Worm (Caenorhabditis elegans) whole organism, mixed stage, embryonic: ENCODE results near the gene ZC239.20.
"Not testable (repeated sequence)": the region's sequence is repeated elsewhere in the genome, so short reads cannot be mapped to it uniquely, and the experiment has no call there.

Source experiments
- M03D4.4 ChIP-seq: sonication (generic microtip); optimal IDR thresholded peaks from 2 replicates; lab custom pipeline; 2017; ENCODE audit warnings: mild to moderate bottlenecking, missing genetic modification characterization, missing compliant biosample characterization
- blmp-1 ChIP-seq: fragments of 150-350 bp; optimal IDR thresholded peaks from 2 replicates; lab custom pipeline; 2014; ENCODE audit warnings: missing biosample characterization, missing genetic modification characterization
- ceh-39 ChIP-seq: fragments of 150-350 bp; optimal IDR thresholded peaks from 2 replicates; lab custom pipeline; 2014; ENCODE audit warnings: missing biosample characterization, missing genetic modification characterization
- ceh-43 ChIP-seq: fragments of 200-800 bp; sonication (Bioruptor generic); optimal IDR thresholded peaks from 2 replicates; lab custom pipeline; 2018; ENCODE audit warnings: mild to moderate bottlenecking, missing genetic modification characterization, moderate library complexity, missing compliant biosample characterization
- ceh-83 ChIP-seq: fragments of 200-800 bp; sonication (Bioruptor generic); optimal IDR thresholded peaks from 2 replicates; lab custom pipeline; 2018; ENCODE audit warnings: mild to moderate bottlenecking, missing genetic modification characterization, missing compliant biosample characterization
- ces-1 ChIP-seq: fragments of 150-350 bp; optimal IDR thresholded peaks from 2 replicates; lab custom pipeline; 2014; ENCODE audit warnings: missing biosample characterization, missing genetic modification reagents, missing genetic modification characterization
- cnd-1 ChIP-seq: fragments of 200-800 bp; sonication (Bioruptor generic); optimal IDR thresholded peaks from 2 replicates; lab custom pipeline; 2018; ENCODE audit warnings: mild to moderate bottlenecking, missing genetic modification characterization, missing compliant biosample characterization
- drap-1 ChIP-seq: fragments of 200-800 bp; sonication (Bioruptor generic); optimal IDR thresholded peaks from 3 replicates; lab custom pipeline; 2018; ENCODE audit warnings: mild to moderate bottlenecking, missing genetic modification characterization, missing compliant biosample characterization
- elt-1 ChIP-seq: sonication (generic microtip); optimal IDR thresholded peaks from 2 replicates; lab custom pipeline; 2017; ENCODE audit warnings: missing genetic modification characterization, mild to moderate bottlenecking, missing compliant biosample characterization, antibody characterized with exemption, moderate library complexity, borderline replicate concordance; ENCODE audit not compliant: insufficient read depth
- elt-3 ChIP-seq: fragments of 150-350 bp; optimal IDR thresholded peaks from 2 replicates; lab custom pipeline; 2014; ENCODE audit warnings: missing biosample characterization, missing genetic modification characterization
- flh-1 ChIP-seq: fragments of 200-800 bp; sonication (Bioruptor generic); optimal IDR thresholded peaks from 2 replicates; lab custom pipeline; 2018; ENCODE audit warnings: mild to moderate bottlenecking, missing genetic modification characterization, moderate library complexity, missing compliant biosample characterization
- hlh-1 ChIP-seq: fragments of 150-350 bp; optimal IDR thresholded peaks from 2 replicates; lab custom pipeline; 2014; ENCODE audit warnings: missing biosample characterization, missing genetic modification reagents, missing genetic modification characterization
- lin-13 ChIP-seq: fragments of 150-350 bp; optimal IDR thresholded peaks from 2 replicates; lab custom pipeline; 2014; ENCODE audit warnings: missing biosample characterization, missing genetic modification characterization
- lin-32 ChIP-seq: fragments of 200-800 bp; sonication (Bioruptor generic); optimal IDR thresholded peaks from 2 replicates; lab custom pipeline; 2018; ENCODE audit warnings: mild to moderate bottlenecking, missing genetic modification characterization, missing compliant biosample characterization
- lsy-2 ChIP-seq: fragments of 150-350 bp; optimal IDR thresholded peaks from 2 replicates; lab custom pipeline; 2014; ENCODE audit warnings: missing biosample characterization, missing genetic modification characterization
- mab-5 ChIP-seq: fragments of 150-350 bp; optimal IDR thresholded peaks from 2 replicates; lab custom pipeline; 2014; ENCODE audit warnings: missing biosample characterization, missing genetic modification characterization
- mep-1 ChIP-seq: fragments of 150-350 bp; optimal IDR thresholded peaks from 2 replicates; lab custom pipeline; 2017; ENCODE audit warnings: missing biosample characterization, missing genetic modification reagents, missing genetic modification characterization, inconsistent platforms
- mls-2 ChIP-seq: sonication (generic microtip); optimal IDR thresholded peaks from 2 replicates; lab custom pipeline; 2016; ENCODE audit warnings: mild to moderate bottlenecking, missing genetic modification characterization, moderate library complexity, missing compliant biosample characterization
- nhr-12 ChIP-seq: fragments of 150-350 bp; optimal IDR thresholded peaks from 2 replicates; lab custom pipeline; 2014; ENCODE audit warnings: missing biosample characterization, missing genetic modification characterization
- nhr-237 ChIP-seq: fragments of 150-350 bp; optimal IDR thresholded peaks from 2 replicates; lab custom pipeline; 2014; ENCODE audit warnings: missing biosample characterization, missing genetic modification characterization
- nhr-28 ChIP-seq: fragments of 150-350 bp; optimal IDR thresholded peaks from 2 replicates; lab custom pipeline; 2014; ENCODE audit warnings: missing biosample characterization, missing genetic modification characterization
- nhr-76 ChIP-seq: sonication (generic microtip); optimal IDR thresholded peaks from 2 replicates; lab custom pipeline; 2017; ENCODE audit warnings: missing biosample characterization, missing genetic modification characterization
- pha-4 ChIP-seq: fragments of 150-350 bp; optimal IDR thresholded peaks from 2 replicates; lab custom pipeline; 2018; ENCODE audit warnings: missing biosample characterization, missing genetic modification reagents, missing genetic modification characterization
- sem-2 ChIP-seq: fragments of 200-800 bp; sonication (Bioruptor generic); optimal IDR thresholded peaks from 2 replicates; lab custom pipeline; 2018; ENCODE audit warnings: mild to moderate bottlenecking, missing genetic modification characterization, missing compliant biosample characterization
- snpc-4 ChIP-seq: fragments of 150-350 bp; optimal IDR thresholded peaks from 2 replicates; lab custom pipeline; 2014; ENCODE audit warnings: missing biosample characterization, missing genetic modification characterization
- sptf-1 ChIP-seq: sonication (generic microtip); optimal IDR thresholded peaks from 2 replicates; lab custom pipeline; 2017; ENCODE audit warnings: mild to moderate bottlenecking, missing genetic modification characterization, moderate library complexity, missing compliant biosample characterization
- tbx-8 ChIP-seq: fragments of 200-800 bp; sonication (Bioruptor generic); optimal IDR thresholded peaks from 2 replicates; lab custom pipeline; 2018; ENCODE audit warnings: mild to moderate bottlenecking, missing genetic modification characterization, moderate library complexity, missing compliant biosample characterization
- unc-120 ChIP-seq: sonication (generic microtip); optimal IDR thresholded peaks from 2 replicates; lab custom pipeline; 2017; ENCODE audit warnings: missing genetic modification characterization, missing compliant biosample characterization; ENCODE audit not compliant: poor library complexity, severe bottlenecking
- unc-39 ChIP-seq: fragments of 150-350 bp; optimal IDR thresholded peaks from 2 replicates; lab custom pipeline; 2014; ENCODE audit warnings: missing biosample characterization, missing genetic modification characterization
- unc-62 ChIP-seq: fragments of 150-350 bp; optimal IDR thresholded peaks from 2 replicates; lab custom pipeline; 2014; ENCODE audit warnings: missing biosample characterization, missing genetic modification reagents, missing genetic modification characterization
- zip-8 ChIP-seq: fragments of 150-350 bp; optimal IDR thresholded peaks from 2 replicates; lab custom pipeline; 2014; ENCODE audit warnings: missing biosample characterization, missing genetic modification characterization
- ztf-11 ChIP-seq: fragments of 150-350 bp; optimal IDR thresholded peaks from 2 replicates; lab custom pipeline; 2014; ENCODE audit warnings: missing biosample characterization, missing genetic modification characterization

ZC239.20 gene

DNA sequence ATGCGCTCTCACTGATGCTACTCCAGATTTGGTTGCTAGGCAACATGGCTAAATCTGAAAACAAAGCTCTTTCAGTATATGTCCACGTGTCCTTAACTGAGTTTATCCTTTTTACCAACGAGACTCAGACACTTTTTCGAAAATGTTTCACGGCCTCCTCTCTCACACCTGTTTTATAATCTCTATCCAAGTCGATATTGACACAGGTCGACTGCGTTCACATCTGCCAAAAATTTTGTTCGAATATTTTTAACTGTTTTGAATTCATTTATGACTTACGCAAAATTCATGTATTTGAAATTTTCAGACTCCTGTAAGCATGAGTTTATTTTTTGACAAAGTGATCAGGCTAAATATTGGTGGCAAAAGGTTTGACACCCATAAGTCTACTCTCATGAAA is 9.4 kb upstream of the ZC239.20 start, which contains the start of gene ZC239.3:
TSS of gene ZC239.3 (plus strand) at position 301 of the 400 bp plus-strand sequence.
- not testable (repeated sequence) for TF ChIP-seq nhr-237, elt-1, nhr-76 (tag; lab: Kevin White, UChicago)
- TF ChIP-seq, all 35 proteins: peak for 0; not testable (repeated sequence) for 35

DNA sequence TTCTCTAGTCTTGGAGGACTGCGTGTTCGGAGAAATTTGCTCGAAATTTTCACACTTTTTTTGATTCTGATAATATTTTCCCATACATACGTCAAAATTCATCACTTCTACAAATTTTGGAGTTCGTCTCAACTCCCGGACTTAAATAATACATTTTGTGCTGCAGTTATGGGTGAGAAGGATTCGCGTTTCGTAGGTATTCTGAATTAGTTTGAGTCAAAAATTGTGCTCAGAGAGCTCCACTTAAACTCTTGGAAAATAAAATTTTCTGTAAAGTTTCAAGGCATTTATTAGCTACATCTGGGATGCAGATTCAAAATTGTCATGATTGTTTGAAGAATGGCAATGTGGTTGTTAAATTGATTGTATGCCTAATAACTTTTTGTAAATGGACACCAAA is 7.6 kb upstream of the ZC239.20 start, which contains the start of gene ZC239.4:
TSS of gene ZC239.4 (plus strand) at position 301 of the 400 bp plus-strand sequence.
- TF ChIP-seq ceh-39 (no peak), mls-2 (tag; lab: Kevin White, UChicago) (no peak), zip-8 (no peak), mep-1 (tag; lab: Kevin White, UChicago) (no peak), blmp-1 (tag; lab: Kevin White, UChicago) (no peak), ceh-83 (GFP tag; lab: Kevin White, UChicago) (no peak), tbx-8 (GFP tag; lab: Kevin White, UChicago) (no peak), flh-1 (GFP tag; lab: Kevin White, UChicago) (no peak), lsy-2 (no peak), M03D4.4 (tag; lab: Kevin White, UChicago) (no peak), nhr-28 (tag; lab: Kevin White, UChicago) (no peak), pha-4 (no peak), snpc-4 (tag; lab: Kevin White, UChicago) (no peak), elt-3 (no peak)

DNA sequence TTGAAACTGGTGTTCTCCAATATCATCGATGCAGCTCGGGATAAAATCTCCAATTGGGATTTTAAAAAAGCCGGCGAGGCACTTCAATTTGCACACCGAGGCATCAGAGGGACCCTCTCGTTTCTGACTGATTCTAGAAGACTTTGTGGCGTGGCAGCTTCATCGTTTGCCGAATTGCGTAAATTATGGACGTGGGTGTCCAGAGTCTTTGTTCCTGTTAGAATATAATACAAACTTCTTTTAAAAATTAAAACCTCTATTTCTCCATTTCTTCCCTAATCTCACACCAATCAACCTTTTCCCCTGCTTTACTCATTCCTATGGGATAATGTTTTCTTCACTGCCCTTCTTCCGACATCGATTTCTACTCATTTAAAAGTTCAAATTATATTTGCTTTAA is 4.0 kb upstream of the ZC239.20 start, which contains the start of gene ZC239.5:
TSS of gene ZC239.5 (plus strand) at position 301 of the 400 bp plus-strand sequence.
- TF ChIP-seq pha-4 (no peak), elt-1 (tag; lab: Kevin White, UChicago) (no peak), lin-32 (no peak), elt-3 (no peak), lin-13 (no peak)

DNA sequence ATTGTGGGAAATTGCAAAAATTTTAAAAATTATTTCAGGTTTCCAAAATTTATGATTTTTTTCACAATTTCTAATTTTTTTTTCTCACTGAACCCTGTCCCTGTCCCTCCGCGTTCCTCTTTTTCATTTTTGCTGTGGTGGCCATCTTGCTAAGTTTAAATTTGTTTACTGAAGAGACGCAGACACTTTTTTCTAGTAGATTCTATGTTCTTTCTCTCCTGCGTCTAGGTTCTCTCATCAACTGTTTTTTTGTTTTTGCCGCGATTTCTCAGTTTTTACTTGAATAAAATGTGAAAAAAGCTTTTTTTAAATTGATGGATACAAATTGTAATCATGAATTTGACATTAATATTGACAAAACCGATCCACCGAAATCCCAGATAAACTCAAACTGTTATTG is 2.9 kb upstream of the ZC239.20 start, which contains the start of gene ZC239.6:
TSS of gene ZC239.6 (plus strand) at position 381 of the 400 bp plus-strand sequence.
- no peak for TF ChIP-seq snpc-4 (tag; lab: Kevin White, UChicago)
- TF ChIP-seq elt-1 (tag; lab: Kevin White, UChicago): no peak
- TF ChIP-seq drap-1 (GFP tag; lab: Kevin White, UChicago): no peak
- TF ChIP-seq mab-5 (tag; lab: Kevin White, UChicago): no peak
- no peak for TF ChIP-seq sem-2 (GFP tag; lab: Kevin White, UChicago)
- TF ChIP-seq cnd-1: no peak
- TF ChIP-seq hlh-1: no peak
- no peak for TF ChIP-seq elt-3
- TF ChIP-seq ceh-39: no peak
- TF ChIP-seq flh-1 (GFP tag; lab: Kevin White, UChicago): no peak
- no peak for TF ChIP-seq mls-2 (tag; lab: Kevin White, UChicago)
- TF ChIP-seq lin-13: no peak

DNA sequence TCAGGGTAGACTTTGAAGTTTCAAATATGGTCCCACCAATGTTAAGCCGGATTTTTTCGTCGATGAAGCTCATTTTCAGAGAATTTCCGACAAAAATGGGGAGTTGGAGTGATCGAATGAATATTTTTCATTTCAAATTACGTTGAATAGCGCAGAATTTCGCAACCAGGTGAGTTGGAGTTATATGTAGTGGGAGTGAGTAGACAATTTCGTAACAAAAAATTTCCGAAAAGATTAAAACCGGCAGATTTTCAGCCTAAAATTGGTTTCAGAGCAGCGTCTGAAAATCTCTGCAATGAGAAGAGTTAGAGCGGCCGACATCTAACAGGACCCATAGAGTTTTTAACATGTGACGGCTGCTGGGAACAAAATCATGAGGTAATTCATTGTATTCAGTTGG is 2.4 kb upstream of the ZC239.20 start, which contains the start of gene sdz-35:
TSS of gene sdz-35 (minus strand) at position 101 of the 400 bp plus-strand sequence.
- TF ChIP-seq snpc-4 (tag; lab: Kevin White, UChicago): no peak
- no peak for TF ChIP-seq flh-1 (GFP tag; lab: Kevin White, UChicago)
- no peak for TF ChIP-seq mep-1 (tag; lab: Kevin White, UChicago)
- TF ChIP-seq lin-32: no peak
- TF ChIP-seq unc-62 (GFP tag; lab: Kevin White, UChicago): no peak
- no peak for TF ChIP-seq unc-120
- TF ChIP-seq ztf-11: no peak
- no peak for TF ChIP-seq nhr-237 (tag; lab: Kevin White, UChicago)
- TF ChIP-seq hlh-1: no peak
- TF ChIP-seq unc-39 (tag; lab: Kevin White, UChicago): no peak
- no peak for TF ChIP-seq ces-1 (GFP tag; lab: Kevin White, UChicago)

DNA sequence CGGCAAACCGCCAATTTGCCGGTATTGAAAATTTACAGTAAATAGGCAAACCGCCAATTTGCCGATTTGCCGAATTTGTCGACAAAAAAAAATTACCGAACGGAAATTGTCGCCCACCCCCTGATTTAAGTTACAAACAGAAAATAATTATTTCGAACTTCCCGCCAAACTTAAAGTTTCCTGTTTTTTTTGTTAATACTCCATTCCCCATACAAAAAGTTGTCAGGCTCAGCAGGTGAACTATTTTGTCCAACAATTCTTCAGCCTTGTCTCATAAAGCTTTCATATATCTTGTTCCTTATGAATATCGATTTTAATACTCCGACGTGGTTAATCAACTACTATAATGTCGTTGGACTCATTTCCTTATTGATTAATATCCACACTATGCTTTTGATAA is 2.9 kb downstream of the ZC239.20 start, which contains the start of gene sri-50:
TSS of gene sri-50 (plus strand) at position 301 of the 400 bp plus-strand sequence.
- TF ChIP-seq unc-120 (no peak), nhr-76 (tag; lab: Kevin White, UChicago) (no peak), drap-1 (GFP tag; lab: Kevin White, UChicago) (no peak), mep-1 (tag; lab: Kevin White, UChicago) (no peak), ceh-43 (no peak), lsy-2 (no peak), M03D4.4 (tag; lab: Kevin White, UChicago) (no peak), sem-2 (GFP tag; lab: Kevin White, UChicago) (no peak), lin-32 (no peak), nhr-28 (tag; lab: Kevin White, UChicago) (no peak), unc-62 (GFP tag; lab: Kevin White, UChicago) (no peak), ztf-11 (no peak), mls-2 (tag; lab: Kevin White, UChicago) (no peak), sptf-1 (tag; lab: Kevin White, UChicago) (no peak), hlh-1 (no peak), mab-5 (tag; lab: Kevin White, UChicago) (no peak), blmp-1 (tag; lab: Kevin White, UChicago) (no peak), tbx-8 (GFP tag; lab: Kevin White, UChicago) (no peak), nhr-12 (no peak), lin-13 (no peak)
